Fruit fly (Drosophila melanogaster) whole organism, prepupa: ENCODE measurements around the gene LysE.

Experiments used
- CG10631 ChIP-seq: fragments of 200-800 bp; sonication (Bioruptor generic); optimal IDR thresholded peaks from 2 replicates; lab custom pipeline; 2016; ENCODE audit warnings: missing biosample characterization, missing genetic modification characterization
- CG10669 ChIP-seq: fragments of 200-800 bp; sonication (Bioruptor generic); optimal IDR thresholded peaks from 3 replicates; lab custom pipeline; 2018; ENCODE audit warnings: missing biosample characterization, mild to moderate bottlenecking, missing genetic modification characterization, moderate library complexity
- CG11294 ChIP-seq: fragments of 200-800 bp; sonication (Bioruptor generic); IDR thresholded peaks from 2 replicates; pipeline ENCODE4 v1.3.6; 2022; ENCODE audit warnings: missing biosample characterization, missing genetic modification characterization
- CG11762 ChIP-seq: fragments of 200-800 bp; sonication (Bioruptor generic); optimal IDR thresholded peaks from 3 replicates; lab custom pipeline; 2016; ENCODE audit warnings: missing biosample characterization, missing genetic modification characterization; ENCODE audit not compliant: insufficient read depth
- CG1621 ChIP-seq: fragments of 200-800 bp; sonication (Bioruptor generic); optimal IDR thresholded peaks from 3 replicates; lab custom pipeline; 2018; ENCODE audit warnings: missing biosample characterization, mild to moderate bottlenecking, missing genetic modification characterization
- CG31627 ChIP-seq: fragments of 200-800 bp; sonication (Bioruptor generic); optimal IDR thresholded peaks from 3 replicates; lab custom pipeline; 2016; ENCODE audit warnings: missing biosample characterization, missing genetic modification characterization
- CG32006 ChIP-seq: fragments of 200-800 bp; sonication (Bioruptor generic); optimal IDR thresholded peaks from 3 replicates; lab custom pipeline; 2017; ENCODE audit warnings: missing biosample characterization, mild to moderate bottlenecking, missing genetic modification characterization
- CG34406 ChIP-seq: fragments of 200-800 bp; sonication (Bioruptor generic); optimal IDR thresholded peaks from 3 replicates; lab custom pipeline; 2016; ENCODE audit warnings: missing biosample characterization, missing genetic modification characterization
- CG3919 ChIP-seq: fragments of 200-800 bp; sonication (Bioruptor generic); optimal IDR thresholded peaks from 3 replicates; lab custom pipeline; 2016; ENCODE audit warnings: missing biosample characterization, missing genetic modification characterization
- CG6163 ChIP-seq: fragments of 200-800 bp; sonication (Bioruptor generic); IDR thresholded peaks from 3 replicates; pipeline ENCODE4 v1.3.6; 2022; ENCODE audit warnings: missing biosample characterization, missing genetic modification characterization
- CG6792 ChIP-seq: fragments of 200-800 bp; sonication (Bioruptor generic); optimal IDR thresholded peaks from 3 replicates; lab custom pipeline; 2016; ENCODE audit warnings: missing biosample characterization, missing genetic modification characterization
- CG6854 ChIP-seq: fragments of 200-800 bp; sonication (Bioruptor generic); optimal IDR thresholded peaks from 2 replicates; lab custom pipeline; 2017; ENCODE audit warnings: missing biosample characterization, mild to moderate bottlenecking, missing genetic modification characterization
- CG7368 ChIP-seq: fragments of 200-800 bp; sonication (Bioruptor generic); optimal IDR thresholded peaks from 3 replicates; lab custom pipeline; 2016; ENCODE audit warnings: missing biosample characterization, missing genetic modification characterization
- CG8319 ChIP-seq: fragments of 200-800 bp; sonication (Bioruptor generic); optimal IDR thresholded peaks from 3 replicates; lab custom pipeline; 2016; ENCODE audit warnings: missing biosample characterization, missing genetic modification characterization
- Eip75B ChIP-seq: fragments of 200-800 bp; sonication (Bioruptor generic); optimal IDR thresholded peaks from 3 replicates; lab custom pipeline; 2016; ENCODE audit warnings: missing biosample characterization, missing genetic modification characterization
- Eip78C ChIP-seq: fragments of 200-800 bp; sonication (Bioruptor generic); peaks from one replicate; lab custom pipeline; 2016; ENCODE audit warnings: missing biosample characterization, missing genetic modification characterization
- Ets21C ChIP-seq: fragments of 200-800 bp; sonication (Bioruptor generic); optimal IDR thresholded peaks from 3 replicates; lab custom pipeline; 2016; ENCODE audit warnings: missing biosample characterization, missing genetic modification characterization
- Ets96B ChIP-seq: fragments of 200-800 bp; optimal IDR thresholded peaks from 2 replicates; lab custom pipeline; 2019; ENCODE audit warnings: missing biosample characterization, mild to moderate bottlenecking, missing genetic modification characterization, moderate library complexity
- Gug ChIP-seq: fragments of 200-800 bp; sonication (Bioruptor generic); IDR thresholded peaks from 2 replicates; pipeline ENCODE4 v1.3.6; 2022; ENCODE audit warnings: missing biosample characterization, missing genetic modification characterization
- Hr38 ChIP-seq: sonication (Bioruptor generic); optimal IDR thresholded peaks from 2 replicates; lab custom pipeline; 2016; ENCODE audit warnings: missing biosample characterization, missing genetic modification characterization
- Hr39 ChIP-seq: fragments of 200-800 bp; sonication (Bioruptor generic); optimal IDR thresholded peaks from 2 replicates; lab custom pipeline; 2016; ENCODE audit warnings: missing biosample characterization, missing genetic modification characterization
- Met ChIP-seq: fragments of 200-800 bp; sonication (Bioruptor generic); optimal IDR thresholded peaks from 3 replicates; lab custom pipeline; 2016; ENCODE audit warnings: missing biosample characterization, missing genetic modification characterization
- OdsH ChIP-seq: fragments of 200-800 bp; sonication (Bioruptor generic); optimal IDR thresholded peaks from 3 replicates; lab custom pipeline; 2016; ENCODE audit warnings: missing biosample characterization, missing genetic modification characterization
- Smox ChIP-seq: fragments of 200-800 bp; sonication (Bioruptor generic); optimal IDR thresholded peaks from 3 replicates; lab custom pipeline; 2016; ENCODE audit warnings: missing biosample characterization, missing genetic modification characterization
- Sox102F ChIP-seq: fragments of 200-800 bp; sonication (Bioruptor generic); optimal IDR thresholded peaks from 2 replicates; lab custom pipeline; 2016; ENCODE audit warnings: missing biosample characterization, mild to moderate bottlenecking, missing genetic modification characterization
- Sox15 ChIP-seq: fragments of 200-800 bp; sonication (Bioruptor generic); optimal IDR thresholded peaks from 3 replicates; lab custom pipeline; 2016; ENCODE audit warnings: missing biosample characterization, missing genetic modification characterization
- acj6 ChIP-seq: fragments of 200-800 bp; sonication (Bioruptor generic); optimal IDR thresholded peaks from 3 replicates; lab custom pipeline; 2016; ENCODE audit warnings: missing biosample characterization, missing genetic modification characterization
- cyc ChIP-seq: fragments of 200-800 bp; sonication (Bioruptor generic); optimal IDR thresholded peaks from 3 replicates; lab custom pipeline; 2016; ENCODE audit warnings: missing biosample characterization, missing genetic modification characterization
- dac ChIP-seq: fragments of 200-800 bp; sonication (Bioruptor generic); optimal IDR thresholded peaks from 2 replicates; lab custom pipeline; 2017; ENCODE audit warnings: missing biosample characterization, mild to moderate bottlenecking, missing genetic modification characterization
- dsx ChIP-seq: fragments of 200-800 bp; optimal IDR thresholded peaks from 3 replicates; lab custom pipeline; 2019; ENCODE audit warnings: missing biosample characterization, mild to moderate bottlenecking, missing genetic modification characterization, moderate library complexity; ENCODE audit not compliant: poor library complexity, severe bottlenecking
- esn ChIP-seq: fragments of 200-800 bp; sonication (Bioruptor generic); optimal IDR thresholded peaks from 2 replicates; lab custom pipeline; 2016; ENCODE audit warnings: missing biosample characterization, mild to moderate bottlenecking, missing genetic modification characterization, moderate library complexity
- fd59A ChIP-seq: fragments of 200-800 bp; sonication (Bioruptor generic); optimal IDR thresholded peaks from 2 replicates; lab custom pipeline; 2017; ENCODE audit warnings: missing biosample characterization, mild to moderate bottlenecking, missing genetic modification characterization, missing genetic modification reagents
- fd85E ChIP-seq: fragments of 200-800 bp; sonication (Bioruptor generic); optimal IDR thresholded peaks from 3 replicates; lab custom pipeline; 2016; ENCODE audit warnings: missing biosample characterization, missing genetic modification characterization
- fkh ChIP-seq: fragments of 200-800 bp; sonication (Bioruptor generic); optimal IDR thresholded peaks from 3 replicates; lab custom pipeline; 2017; ENCODE audit warnings: missing biosample characterization, mild to moderate bottlenecking, missing genetic modification characterization, moderate library complexity
- lz ChIP-seq: fragments of 200-800 bp; sonication (Bioruptor generic); optimal IDR thresholded peaks from 3 replicates; lab custom pipeline; 2016; ENCODE audit warnings: missing biosample characterization, missing genetic modification characterization
- pdm3 ChIP-seq: fragments of 200-800 bp; sonication (Bioruptor generic); optimal IDR thresholded peaks from 3 replicates; lab custom pipeline; 2016; ENCODE audit warnings: missing biosample characterization, missing genetic modification characterization
- spab ChIP-seq: fragments of 200-800 bp; sonication (Bioruptor generic); optimal IDR thresholded peaks from 2 replicates; lab custom pipeline; 2017; ENCODE audit warnings: missing biosample characterization, mild to moderate bottlenecking, missing genetic modification characterization, missing genetic modification reagents
- ss ChIP-seq, 2 experiments: fragments of 200-800 bp; sonication (Bioruptor generic); optimal IDR thresholded peaks; 2 replicates in 1 of 2; 3 replicates in 1 of 2; lab custom pipeline; 2017 to 2018; ENCODE audit warnings: mild to moderate bottlenecking in 2 of 2, missing biosample characterization in 2 of 2, missing genetic modification characterization in 2 of 2, moderate library complexity in 1 of 2
- svp ChIP-seq: fragments of 200-800 bp; sonication (Bioruptor generic); peaks from one replicate; lab custom pipeline; 2016; ENCODE audit warnings: missing biosample characterization, missing genetic modification characterization
- topi ChIP-seq: fragments of 200-800 bp; sonication (Bioruptor generic); optimal IDR thresholded peaks from 3 replicates; lab custom pipeline; 2016; ENCODE audit warnings: missing biosample characterization, missing genetic modification characterization
- vri ChIP-seq: fragments of 200-800 bp; sonication (Bioruptor generic); optimal IDR thresholded peaks from 3 replicates; lab custom pipeline; 2016; ENCODE audit warnings: missing biosample characterization, mild to moderate bottlenecking, missing genetic modification characterization

The LysE gene

DNA sequence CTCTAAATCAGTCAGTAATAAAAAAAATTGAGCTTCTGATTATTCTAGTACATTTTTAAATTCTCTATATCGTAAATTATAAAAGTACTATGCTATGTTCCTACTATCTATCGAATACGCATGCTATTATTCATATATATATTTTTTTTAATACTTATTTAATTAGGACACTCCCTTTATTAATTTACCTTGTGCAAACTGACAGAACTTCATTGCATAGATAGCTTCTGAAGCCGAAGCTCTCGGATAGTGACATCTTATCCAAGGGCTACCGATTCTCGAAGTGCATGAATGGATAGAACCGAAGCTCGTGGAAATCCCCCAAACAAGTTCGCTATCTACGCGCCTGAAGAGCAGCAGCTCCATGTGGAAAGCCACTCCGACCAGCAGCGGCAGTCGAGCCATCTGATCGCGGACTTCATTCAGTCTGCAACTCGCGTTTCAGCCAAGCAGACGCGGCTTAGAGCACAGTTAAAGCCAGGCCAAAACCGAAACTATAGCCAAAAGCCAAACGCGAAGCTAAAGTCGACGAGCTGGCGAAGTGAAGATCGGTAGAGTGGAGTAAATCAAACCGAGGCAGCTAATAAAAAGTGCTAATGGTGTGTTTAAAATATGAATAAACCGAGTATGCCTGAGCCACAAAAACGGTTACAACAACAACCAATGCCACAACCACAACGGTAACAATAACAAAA, 12.1 kb upstream of the LysE start, which contains the start of gene mwh (continued):
- no peak for TF ChIP-seq CG11762 (GFP tag; lab: Kevin White, UChicago)
- TF ChIP-seq fd85E (GFP tag; lab: Kevin White, UChicago) = no peak
- TF ChIP-seq dac (GFP tag; lab: Kevin White, UChicago) = peak; percentile 60
- TF ChIP-seq vri (GFP tag; lab: Kevin White, UChicago) = no peak
- no peak for TF ChIP-seq svp
- TF ChIP-seq CG6792 (GFP tag; lab: Kevin White, UChicago) = no peak
- TF ChIP-seq spab (GFP tag; lab: Kevin White, UChicago) = no peak
- no peak for TF ChIP-seq fd59A (GFP tag; lab: Kevin White, UChicago)
- TF ChIP-seq Smox (GFP tag; lab: Kevin White, UChicago) = no peak
- TF ChIP-seq Ets21C = no peak
- peak; percentile 36 for TF ChIP-seq Eip78C (GFP tag; lab: Kevin White, UChicago)
- TF ChIP-seq CG10669 (GFP tag; lab: Kevin White, UChicago) = no peak
- no peak for TF ChIP-seq CG7368 (GFP tag; lab: Kevin White, UChicago)
- TF ChIP-seq Sox102F (GFP tag; lab: Kevin White, UChicago) = no peak
- TF ChIP-seq CG6854 (GFP tag; lab: Kevin White, UChicago) = no peak
- no peak for TF ChIP-seq CG31627
- TF ChIP-seq ss (GFP tag; optimal IDR thresholded peaks at IDR 0.05; lab: Kevin White, UChicago) = no peak
- no peak for TF ChIP-seq Gug (GFP tag; lab: Robert Waterston, UW)
- TF ChIP-seq OdsH = no peak
- no peak for TF ChIP-seq CG8319 (GFP tag; lab: Kevin White, UChicago)
- TF ChIP-seq Eip75B (GFP tag; lab: Kevin White, UChicago) = no peak

DNA sequence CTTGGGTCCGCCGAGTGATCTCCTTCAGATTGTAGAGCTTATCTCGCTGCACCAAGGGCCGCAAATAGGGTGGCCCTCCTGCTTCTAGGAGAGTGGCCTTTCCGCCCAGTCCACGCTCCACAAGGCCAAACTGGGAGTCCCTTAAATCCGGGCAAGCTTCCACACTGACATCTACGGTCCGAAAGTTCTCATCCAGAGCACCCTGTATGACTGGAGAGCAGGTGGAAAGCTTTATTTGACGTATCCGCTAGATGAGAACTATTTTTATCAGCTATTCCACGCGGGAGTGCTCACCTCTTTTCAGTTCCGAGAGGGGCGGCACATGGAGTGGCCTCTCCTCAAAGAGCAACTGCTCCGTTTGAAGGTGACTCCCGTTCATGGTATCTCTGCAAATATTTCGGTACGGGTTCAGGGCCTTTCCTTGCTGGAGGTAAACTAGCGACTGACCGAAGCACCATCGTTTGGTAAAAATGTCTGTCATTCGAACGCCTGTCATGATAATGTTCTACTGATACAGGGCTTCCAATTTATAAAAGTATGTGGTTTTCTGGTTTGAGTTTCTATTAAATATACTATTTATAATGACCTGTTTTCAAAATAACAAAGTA, 9.9 kb upstream of the LysE start, which contains the start of gene meep:
TSS of gene meep (minus strand) at position 449 of the 608 bp plus-strand sequence.
- TF ChIP-seq CG34406 (no peak), svp (peak; percentile 70)
- TF ChIP-seq, all 60 proteins: peak for 1

DNA sequence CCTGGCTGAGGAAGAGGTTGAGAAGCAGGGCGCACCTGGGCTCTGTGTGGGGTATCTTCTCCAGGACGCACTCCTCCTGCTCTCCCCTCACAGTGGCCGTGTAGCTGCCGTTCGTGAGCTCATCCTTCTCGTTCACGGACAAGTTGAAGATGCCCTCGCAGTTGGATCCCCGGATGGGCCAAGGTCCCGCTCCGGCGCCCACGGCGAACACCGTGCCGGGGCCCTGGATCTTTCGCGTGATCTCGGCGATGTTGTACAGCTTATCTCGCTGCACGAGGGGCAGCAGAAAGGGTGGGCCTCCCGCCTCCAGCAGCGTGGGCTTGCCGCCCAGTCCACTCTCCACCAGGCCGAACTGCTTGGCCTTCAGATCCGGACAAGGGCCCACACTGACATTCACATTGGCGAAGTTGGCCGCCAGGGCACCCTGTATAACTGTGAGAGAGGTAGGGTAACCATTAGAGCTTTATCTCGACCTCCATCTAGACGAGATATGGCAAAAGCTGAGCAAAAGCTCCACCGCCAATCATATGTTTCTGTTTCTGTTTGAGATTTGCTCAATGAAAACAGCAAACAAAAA, 8.7 kb upstream of the LysE start:
- no peak for TF ChIP-seq cyc
- TF ChIP-seq vri (GFP tag; lab: Kevin White, UChicago) = no peak
- TF ChIP-seq CG11294 (GFP tag; lab: Robert Waterston, UW) = no peak
- TF ChIP-seq Hr39 (GFP tag; lab: Kevin White, UChicago) = no peak
- no peak for TF ChIP-seq CG10669 (GFP tag; lab: Kevin White, UChicago)
- TF ChIP-seq Hr38 = no peak
- TF ChIP-seq CG6163 = peak; percentile 34; the same call in 1 of the 3 replicates
- TF ChIP-seq svp = no peak

DNA sequence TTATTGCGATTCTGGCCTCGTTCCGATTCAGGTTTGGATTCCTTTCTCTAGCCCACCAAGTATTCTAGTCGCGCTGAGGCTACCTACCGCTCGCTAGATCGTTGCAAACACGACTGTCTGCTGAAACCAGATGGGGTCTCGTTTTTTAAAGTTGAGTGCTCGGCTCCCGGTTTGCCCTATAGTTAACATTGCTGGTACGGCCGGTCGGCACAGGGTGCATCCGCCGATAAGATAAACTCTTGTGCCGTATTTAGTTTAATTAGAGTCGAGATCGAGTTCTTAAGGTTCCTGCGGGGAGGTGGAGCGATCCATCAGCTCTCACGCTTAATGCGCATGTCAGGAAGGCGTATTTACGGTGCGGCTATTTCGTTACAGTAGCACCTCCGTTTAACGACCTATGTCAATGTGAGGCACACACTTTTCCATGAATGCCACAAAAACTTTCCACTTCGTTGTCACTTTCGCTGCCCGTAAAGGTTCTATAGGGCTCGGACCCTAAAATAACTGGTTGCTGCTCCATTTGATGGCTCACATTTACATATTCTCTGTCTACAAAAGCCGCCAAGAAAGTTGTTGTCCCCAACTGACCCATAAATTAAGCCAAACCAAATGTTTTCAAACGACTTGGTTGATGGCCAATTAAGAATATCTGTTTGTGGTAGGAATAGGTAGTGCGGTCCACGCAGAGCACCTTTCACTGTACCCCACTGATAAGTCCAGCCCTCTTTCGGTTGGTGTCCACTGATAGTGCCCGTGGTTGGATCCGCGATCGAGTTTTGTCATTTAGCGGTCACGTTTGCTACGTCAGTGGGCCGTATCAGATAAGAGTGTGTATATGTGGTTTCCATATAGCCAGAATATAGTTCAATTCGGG, 7.7 kb upstream of the LysE start, which contains the start of gene CG9119:
TSS of gene CG9119 (minus strand) at position 122 of the 874 bp plus-strand sequence.
- peak; percentile 59 for TF ChIP-seq CG32006 (GFP tag; lab: Kevin White, UChicago)
- TF ChIP-seq CG10631 (GFP tag; lab: Kevin White, UChicago) = peak; percentile 27
- TF ChIP-seq CG6792 (GFP tag; lab: Kevin White, UChicago) = peak; percentile 29
- peak; percentile 90 for TF ChIP-seq Eip78C (GFP tag; lab: Kevin White, UChicago)
- TF ChIP-seq CG3919 (GFP tag; lab: Kevin White, UChicago) = peak; percentile 37
- TF ChIP-seq pdm3 = peak; percentile 35
- peak; percentile 5 for TF ChIP-seq Eip75B (GFP tag; lab: Kevin White, UChicago)
- peak; percentile 24 for TF ChIP-seq lz (GFP tag; lab: Kevin White, UChicago)
- TF ChIP-seq fd59A (GFP tag; lab: Kevin White, UChicago) = peak; percentile 33
- TF ChIP-seq CG1621 (tag; lab: Kevin White, UChicago) = peak; percentile 91
- peak; percentile 3 for TF ChIP-seq Ets96B (tag; lab: Kevin White, UChicago)
- TF ChIP-seq Met (GFP tag; lab: Kevin White, UChicago) = peak; percentile 18
- TF ChIP-seq dsx (GFP tag; lab: Kevin White, UChicago) = peak; percentile 6
- peak; percentile 31 for TF ChIP-seq CG8319 (GFP tag; lab: Kevin White, UChicago)
- peak; percentile 18 for TF ChIP-seq topi (GFP tag; lab: Kevin White, UChicago)
- TF ChIP-seq Smox (GFP tag; lab: Kevin White, UChicago) = no peak
- peak; percentile 27 for TF ChIP-seq fkh (GFP tag; lab: Kevin White, UChicago)
- TF ChIP-seq acj6 (GFP tag; lab: Kevin White, UChicago) = peak; percentile 27
- peak; percentile 5 for TF ChIP-seq cyc
- no peak for TF ChIP-seq Sox102F (GFP tag; lab: Kevin White, UChicago)
- no peak for TF ChIP-seq Sox15 (GFP tag; lab: Kevin White, UChicago)
- TF ChIP-seq esn (GFP tag; lab: Kevin White, UChicago) = peak; percentile 30
